Fruit fly (Drosophila melanogaster): ENCODE measurements around the gene Dhpr.
A peak's percentile ranks its signal among the peaks of the same experiment; 100 is the strongest.

DNA sequence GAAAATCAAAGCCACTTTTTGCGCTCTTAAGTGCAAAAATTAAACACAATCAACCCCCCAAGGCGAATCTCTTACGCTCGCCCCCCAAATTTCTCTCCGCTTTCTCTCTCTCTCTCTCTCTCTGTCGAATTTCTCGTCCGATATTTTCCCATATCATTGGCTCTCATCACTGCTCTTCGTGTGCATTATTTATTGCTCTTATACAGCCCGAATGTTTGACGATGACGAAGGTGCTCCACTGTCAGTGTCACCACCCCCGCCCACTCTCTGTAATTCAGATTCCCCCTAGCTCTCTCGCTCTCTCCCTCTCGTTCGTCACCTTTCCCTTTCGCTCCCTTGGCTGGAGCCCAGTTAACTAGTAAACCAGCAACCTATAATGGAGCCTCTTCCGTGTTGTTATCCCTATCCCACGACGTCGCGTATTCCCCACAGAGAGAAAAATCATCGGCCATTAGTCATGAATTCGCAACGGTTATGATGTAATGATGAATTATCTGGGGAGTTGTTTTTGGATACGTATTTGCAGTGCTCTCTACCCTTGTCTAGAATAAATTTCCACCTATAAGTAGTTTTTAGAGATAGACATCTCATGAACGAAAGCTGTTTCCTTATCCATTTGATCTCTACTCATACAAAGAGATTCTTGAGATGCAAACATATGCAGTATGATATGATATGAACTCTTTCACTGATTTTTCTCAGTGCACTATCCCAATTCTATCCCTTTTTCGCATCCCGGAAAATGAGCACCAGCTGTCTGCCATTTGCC, 6.5 kb upstream of the Dhpr start:
- TF ChIP-seq EcR (GFP tag; optimal IDR thresholded peaks at IDR 0.05) (no peak), CG13204 (GFP tag; optimal IDR thresholded peaks at IDR 0.05) (no peak), rn (GFP tag; IDR thresholded peaks at IDR 0.05) (no peak), CG8159 (tag; optimal IDR thresholded peaks at IDR 0.05) (peak; percentile 32), Pif1A (GFP tag; optimal IDR thresholded peaks at IDR 0.05) (peak; percentile 27), D1 (tag; optimal IDR thresholded peaks at IDR 0.05) (no peak), Snoo (tag; optimal IDR thresholded peaks at IDR 0.05) (no peak), Ets98B (GFP tag; IDR thresholded peaks at IDR 0.05) (no peak), fd96Ca (GFP tag; IDR thresholded peaks at IDR 0.05) (0 out of 3 replicates have a peak, but pooled peaks have one; percentile 9), CG10348 (GFP tag; IDR thresholded peaks at IDR 0.05) (no peak)
